Fruit fly (Drosophila melanogaster) whole organism, embryonic: ENCODE data around the gene Amacr.

Experiments
- Blimp-1 ChIP-seq: fragments of 200-800 bp; sonication (Bioruptor generic); optimal IDR thresholded peaks from 3 replicates; lab custom pipeline; 2018; ENCODE audit warnings: missing biosample characterization, missing genetic modification characterization, mild to moderate bottlenecking, moderate library complexity, missing genetic modification reagents
- Bteb2 ChIP-seq: fragments of 200-800 bp; sonication (Bioruptor generic); optimal IDR thresholded peaks from 2 replicates; lab custom pipeline; 2016; ENCODE audit warnings: missing biosample characterization, missing genetic modification characterization
- CG10321 ChIP-seq: fragments of 200-800 bp; sonication (Bioruptor generic); IDR thresholded peaks from 2 replicates; pipeline ENCODE4 v1.3.6; 2022; ENCODE audit warnings: missing biosample characterization, missing genetic modification characterization
- CG11093 ChIP-seq: fragments of 200-800 bp; sonication (Bioruptor generic); IDR thresholded peaks from 3 replicates; pipeline ENCODE4 v1.3.6; 2022; ENCODE audit warnings: missing biosample characterization, missing genetic modification characterization
- CG11696 ChIP-seq: fragments of 200-800 bp; sonication (Bioruptor generic); IDR thresholded peaks from 2 replicates; pipeline ENCODE4 v1.3.6; 2022; ENCODE audit warnings: missing biosample characterization, missing genetic modification characterization
- CG1233 ChIP-seq: fragments of 200-800 bp; sonication (Bioruptor generic); optimal IDR thresholded peaks from 4 replicates; lab custom pipeline; 2018; ENCODE audit warnings: missing biosample characterization, mild to moderate bottlenecking, missing genetic modification characterization
- CG13296 ChIP-seq: fragments of 200-800 bp; sonication (Bioruptor generic); optimal IDR thresholded peaks from 3 replicates; lab custom pipeline; 2018; ENCODE audit warnings: missing biosample characterization, mild to moderate bottlenecking, missing genetic modification characterization
- CG14050 ChIP-seq: fragments of 200-800 bp; sonication (Bioruptor generic); IDR thresholded peaks from 3 replicates; pipeline ENCODE4 v1.3.6; 2022; ENCODE audit warnings: missing biosample characterization, missing genetic modification characterization
- CG14965 ChIP-seq: fragments of 200-800 bp; sonication (Bioruptor generic); optimal IDR thresholded peaks from 2 replicates; lab custom pipeline; 2016; ENCODE audit warnings: missing biosample characterization, missing genetic modification characterization, borderline replicate concordance
- CG1647 ChIP-seq: fragments of 200-800 bp; sonication (Bioruptor generic); optimal IDR thresholded peaks from 3 replicates; lab custom pipeline; 2016; ENCODE audit warnings: missing biosample characterization, missing genetic modification characterization
- CG16813 ChIP-seq: fragments of 200-800 bp; sonication (Bioruptor generic); IDR thresholded peaks from 3 replicates; pipeline ENCODE4 v1.3.6; 2022; ENCODE audit warnings: missing biosample characterization, missing genetic modification characterization; ENCODE audit not compliant: partially characterized antibody
- CG17568 ChIP-seq: fragments of 200-800 bp; sonication (Bioruptor generic); optimal IDR thresholded peaks from 2 replicates; lab custom pipeline; 2018; ENCODE audit warnings: missing biosample characterization, mild to moderate bottlenecking, missing genetic modification characterization, moderate library complexity
- CG18599 ChIP-seq: fragments of 200-800 bp; sonication (Bioruptor generic); optimal IDR thresholded peaks from 3 replicates; lab custom pipeline; 2017; ENCODE audit warnings: missing biosample characterization, missing genetic modification characterization, mild to moderate bottlenecking, moderate library complexity, missing genetic modification reagents
- CG18764 ChIP-seq: fragments of 200-800 bp; sonication (Bioruptor generic); optimal IDR thresholded peaks from 3 replicates; lab custom pipeline; 2016; ENCODE audit warnings: missing biosample characterization, missing genetic modification characterization
- CG2889 ChIP-seq: fragments of 200-800 bp; sonication (Bioruptor generic); IDR thresholded peaks from 3 replicates; pipeline ENCODE4 v1.3.6; 2022; ENCODE audit warnings: missing biosample characterization, missing genetic modification characterization
- CG31388 ChIP-seq: fragments of 200-800 bp; sonication (Bioruptor generic); optimal IDR thresholded peaks from 2 replicates; lab custom pipeline; 2016; ENCODE audit warnings: missing biosample characterization, missing genetic modification characterization
- CG34422 ChIP-seq: fragments of 200-800 bp; sonication (Bioruptor generic); IDR thresholded peaks from 3 replicates; pipeline ENCODE4 v1.3.6; 2022; ENCODE audit warnings: missing biosample characterization, missing genetic modification characterization
- CG4360 ChIP-seq: fragments of 200-800 bp; sonication (Bioruptor generic); IDR thresholded peaks from 2 replicates; pipeline ENCODE4 v1.3.6; 2022; ENCODE audit warnings: missing biosample characterization, missing genetic modification characterization
- CG4424 ChIP-seq: fragments of 200-800 bp; sonication (Bioruptor generic); optimal IDR thresholded peaks from 3 replicates; lab custom pipeline; 2016; ENCODE audit warnings: missing biosample characterization, missing genetic modification characterization
- CG6683 ChIP-seq: fragments of 200-800 bp; sonication (Bioruptor generic); optimal IDR thresholded peaks from 2 replicates; lab custom pipeline; 2017; ENCODE audit warnings: missing biosample characterization, mild to moderate bottlenecking, missing genetic modification characterization, missing genetic modification reagents
- CG6791 ChIP-seq: fragments of 200-800 bp; sonication (Bioruptor generic); IDR thresholded peaks from 3 replicates; pipeline ENCODE4 v1.3.6; 2022; ENCODE audit warnings: missing biosample characterization, missing genetic modification characterization; ENCODE audit not compliant: partially characterized antibody
- CG7556 ChIP-seq: fragments of 200-800 bp; sonication (Bioruptor generic); optimal IDR thresholded peaks from 2 replicates; lab custom pipeline; 2017; ENCODE audit warnings: missing biosample characterization, mild to moderate bottlenecking, missing genetic modification characterization
- CG9215 ChIP-seq: fragments of 200-800 bp; sonication (Bioruptor generic); IDR thresholded peaks from 2 replicates; pipeline ENCODE4 v1.3.6; 2022; ENCODE audit warnings: missing biosample characterization, missing genetic modification characterization
- CTCF ChIP-seq: fragments of 200-800 bp; sonication (Bioruptor generic); optimal IDR thresholded peaks from 2 replicates; lab custom pipeline; 2017; ENCODE audit warnings: missing biosample characterization, mild to moderate bottlenecking, missing genetic modification characterization, moderate library complexity
- CoRest ChIP-seq: fragments of 200-800 bp; sonication (Bioruptor generic); optimal IDR thresholded peaks from 3 replicates; lab custom pipeline; 2018; ENCODE audit warnings: missing biosample characterization, mild to moderate bottlenecking, missing genetic modification characterization, moderate library complexity
- D ChIP-seq, 2 experiments: fragments of 200-800 bp in 1 of 2; fragments of >200 bp in 1 of 2; sonication (Bioruptor generic) in 1 of 2; optimal IDR thresholded peaks; 2 replicates in 1 of 2; 3 replicates in 1 of 2; lab custom pipeline; 2017; ENCODE audit warnings: mild to moderate bottlenecking in 1 of 2, missing biosample characterization in 1 of 2, missing genetic modification characterization in 1 of 2, missing genetic modification reagents in 1 of 2
- Dek ChIP-seq: fragments of 200-800 bp; sonication (Bioruptor generic); optimal IDR thresholded peaks from 3 replicates; lab custom pipeline; 2019; ENCODE audit warnings: missing biosample characterization, mild to moderate bottlenecking, missing genetic modification characterization, moderate library complexity
- Dip2 ChIP-seq: fragments of 200-800 bp; sonication (Bioruptor generic); IDR thresholded peaks from 2 replicates; pipeline ENCODE4 v1.3.6; 2022; ENCODE audit warnings: missing biosample characterization, missing genetic modification characterization
- Doc2 ChIP-seq: fragments of 200-800 bp; sonication (Bioruptor generic); IDR thresholded peaks from 2 replicates; pipeline ENCODE4 v1.3.6; 2022; ENCODE audit warnings: missing biosample characterization, missing genetic modification characterization
- Fer2 ChIP-seq: fragments of 200-800 bp; sonication (Bioruptor generic); optimal IDR thresholded peaks from 2 replicates; lab custom pipeline; 2018; ENCODE audit warnings: missing biosample characterization, mild to moderate bottlenecking, missing genetic modification characterization, moderate library complexity
- Hmr ChIP-seq: fragments of 200-800 bp; sonication (Bioruptor generic); optimal IDR thresholded peaks from 3 replicates; lab custom pipeline; 2017; ENCODE audit warnings: mild to moderate bottlenecking, missing biosample characterization, missing genetic modification reagents, missing genetic modification characterization
- Nf-YB ChIP-seq: fragments of 200-800 bp; sonication (Bioruptor generic); optimal IDR thresholded peaks from 3 replicates; lab custom pipeline; 2019; ENCODE audit warnings: missing biosample characterization, mild to moderate bottlenecking, missing genetic modification characterization, moderate library complexity
- Sin3A ChIP-seq: fragments of >200 bp; optimal IDR thresholded peaks from 2 replicates; lab custom pipeline; 2018
- TFAM ChIP-seq: fragments of 200-800 bp; sonication (Bioruptor generic); optimal IDR thresholded peaks from 2 replicates; lab custom pipeline; 2017; ENCODE audit warnings: missing biosample characterization, missing genetic modification characterization, inconsistent platforms
- ap ChIP-seq: fragments of 200-800 bp; sonication (Bioruptor generic); IDR thresholded peaks from 2 replicates; pipeline ENCODE4 v1.3.6; 2022; ENCODE audit warnings: missing biosample characterization, missing genetic modification characterization
- cwo ChIP-seq: fragments of 200-800 bp; sonication (Bioruptor generic); optimal IDR thresholded peaks from 3 replicates; lab custom pipeline; 2017; ENCODE audit warnings: missing biosample characterization, missing genetic modification characterization, mild to moderate bottlenecking, moderate library complexity, missing genetic modification reagents
- danr ChIP-seq: fragments of 200-800 bp; sonication (Bioruptor generic); IDR thresholded peaks from 2 replicates; pipeline ENCODE4 v1.3.6; 2022; ENCODE audit warnings: missing biosample characterization, missing genetic modification characterization
- dati ChIP-seq: fragments of 200-800 bp; sonication (Bioruptor generic); IDR thresholded peaks from 2 replicates; pipeline ENCODE4 v1.3.6; 2022; ENCODE audit warnings: missing biosample characterization, missing genetic modification characterization
- fd96Cb ChIP-seq: fragments of 200-800 bp; sonication (Bioruptor generic); optimal IDR thresholded peaks from 2 replicates; lab custom pipeline; 2018; ENCODE audit warnings: missing biosample characterization, mild to moderate bottlenecking, missing genetic modification characterization, moderate library complexity
- gce ChIP-seq: fragments of 200-800 bp; sonication (Bioruptor generic); IDR thresholded peaks from 3 replicates; pipeline ENCODE4 v1.3.6; 2022; ENCODE audit warnings: missing biosample characterization, missing genetic modification characterization
- gfzf ChIP-seq: fragments of 200-800 bp; sonication (Bioruptor generic); optimal IDR thresholded peaks from 2 replicates; lab custom pipeline; 2016; ENCODE audit warnings: missing biosample characterization, mild to moderate bottlenecking, missing genetic modification characterization, moderate library complexity
- mam ChIP-seq: fragments of 200-800 bp; sonication (Bioruptor generic); optimal IDR thresholded peaks from 3 replicates; lab custom pipeline; 2016; ENCODE audit warnings: missing biosample characterization, missing genetic modification characterization
- nerfin-1 ChIP-seq: fragments of 200-800 bp; sonication (Bioruptor generic); optimal IDR thresholded peaks from 3 replicates; lab custom pipeline; 2019; ENCODE audit warnings: missing biosample characterization, mild to moderate bottlenecking, missing genetic modification characterization, moderate library complexity
- pho ChIP-seq: fragments of 200-800 bp; sonication (Bioruptor generic); optimal IDR thresholded peaks from 2 replicates; lab custom pipeline; 2016; ENCODE audit warnings: missing biosample characterization, missing genetic modification characterization
- ro ChIP-seq: fragments of 200-800 bp; sonication (Bioruptor generic); IDR thresholded peaks from 2 replicates; pipeline ENCODE4 v1.3.6; 2022; ENCODE audit warnings: missing biosample characterization, missing genetic modification characterization
- seq ChIP-seq: fragments of 200-800 bp; sonication (Bioruptor generic); IDR thresholded peaks from 2 replicates; pipeline ENCODE4 v1.3.6; 2022; ENCODE audit warnings: missing biosample characterization, missing genetic modification characterization
- sna ChIP-seq: fragments of 200-800 bp; sonication (Bioruptor generic); IDR thresholded peaks from 2 replicates; pipeline ENCODE4 v1.3.6; 2022; ENCODE audit warnings: missing biosample characterization, missing genetic modification characterization; ENCODE audit not compliant: partially characterized antibody
- stc ChIP-seq: fragments of 200-800 bp; sonication (Bioruptor generic); IDR thresholded peaks from 2 replicates; pipeline ENCODE4 v1.3.6; 2022; ENCODE audit warnings: missing biosample characterization, missing genetic modification characterization
- yki ChIP-seq: fragments of >200 bp; optimal IDR thresholded peaks from 3 replicates; lab custom pipeline; 2018
- z ChIP-seq: fragments of 200-800 bp; sonication (Bioruptor generic); IDR thresholded peaks from 3 replicates; pipeline ENCODE4 v1.3.6; 2022; ENCODE audit warnings: missing biosample characterization, missing genetic modification characterization

The Amacr gene

DNA sequence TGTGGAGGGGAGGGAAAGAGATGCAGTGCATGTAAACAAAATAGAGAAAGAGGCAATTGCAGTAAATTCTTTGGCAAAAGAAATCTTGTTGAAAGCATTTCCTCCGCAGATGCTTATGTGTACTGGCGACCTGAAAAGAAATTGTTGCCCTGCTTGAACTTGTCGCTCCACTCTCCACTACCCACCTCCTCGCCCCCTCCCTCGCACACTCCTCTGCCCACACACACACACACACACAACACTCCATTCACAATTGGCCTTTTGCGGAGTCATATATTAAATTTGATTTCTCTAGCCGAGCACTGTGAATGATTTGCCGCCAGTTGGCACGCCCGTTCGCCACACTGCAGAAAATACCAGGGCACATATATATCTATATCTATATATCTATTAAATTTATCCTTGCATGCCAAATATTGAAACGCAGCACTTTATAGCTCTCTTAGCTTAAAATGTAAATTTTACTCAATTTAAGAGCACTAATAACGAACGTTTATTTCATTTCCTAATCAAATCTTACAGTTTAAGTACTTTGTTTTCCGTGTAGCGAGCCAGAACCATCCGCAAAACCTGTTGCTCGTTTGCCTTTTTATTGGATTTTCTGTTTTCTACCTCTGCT, 6.8 kb upstream of the Amacr start (continued):
- TF ChIP-seq CG18764 (GFP tag; lab: Kevin White, UChicago) (peak; percentile 34), CTCF (no peak), Blimp-1 (GFP tag; lab: Kevin White, UChicago) (peak; percentile 62), mam (GFP tag; lab: Kevin White, UChicago) (peak; percentile 70), CG11093 (GFP tag; lab: Robert Waterston, UW) (no peak), pho (GFP tag; lab: Kevin White, UChicago) (peak; percentile 40), Hmr (GFP tag; lab: Kevin White, UChicago) (peak; percentile 73), CG11696 (no peak), seq (GFP tag; lab: Robert Waterston, UW) (0 out of 2 replicates have a peak, but pooled peaks have one; percentile 55), Fer2 (tag; lab: Kevin White, UChicago) (peak; percentile 36), cwo (peak; percentile 74), CG9215 (GFP tag; lab: Robert Waterston, UW) (peak; percentile 73), Doc2 (GFP tag; lab: Robert Waterston, UW) (no peak), gce (GFP tag; lab: Robert Waterston, UW) (no peak), Dek (tag; lab: Kevin White, UChicago) (peak; percentile 53), dati (no peak), CG14050 (GFP tag; lab: Robert Waterston, UW) (no peak; the same call in 2 of the 3 replicates), ap (GFP tag; lab: Robert Waterston, UW) (peak; percentile 9; the same call in 1 of the 2 replicates), CG4424 (GFP tag; lab: Kevin White, UChicago) (peak; percentile 67), CG6791 (no peak), CG10321 (GFP tag; lab: Robert Waterston, UW) (no peak), CG31388 (GFP tag; lab: Kevin White, UChicago) (no peak), sna (GFP tag; lab: Robert Waterston, UW) (no peak), CG2889 (GFP tag; lab: Robert Waterston, UW) (peak; percentile 42; the same call in 1 of the 3 replicates), CG18599 (GFP tag; lab: Kevin White, UChicago) (peak; percentile 89), CG7556 (GFP tag; lab: Kevin White, UChicago) (peak; percentile 45), fd96Cb (tag; lab: Kevin White, UChicago) (peak; percentile 63), CG1647 (GFP tag; lab: Kevin White, UChicago) (peak; percentile 14), CG1233 (GFP tag; lab: Kevin White, UChicago) (peak; percentile 68), CG17568 (no peak), ro (0 out of 2 replicates have a peak, but pooled peaks have one; percentile 18), TFAM (GFP tag; lab: Kevin White, UChicago) (no peak), CG6683 (GFP tag; lab: Kevin White, UChicago) (peak; percentile 37), CG13296 (peak; percentile 78), nerfin-1 (no peak), Sin3A (lab: Kevin White, UChicago) (no peak), CG34422 (GFP tag; lab: Robert Waterston, UW) (peak; percentile 64; the same call in 2 of the 3 replicates), stc (GFP tag; lab: Robert Waterston, UW) (no peak; the same call in 1 of the 2 replicates), gfzf (GFP tag; lab: Kevin White, UChicago) (no peak), Nf-YB (GFP tag; lab: Kevin White, UChicago) (peak; percentile 5), z (GFP tag; lab: Robert Waterston, UW) (no peak), Dip2 (GFP tag; lab: Robert Waterston, UW) (no peak), CG16813 (GFP tag; lab: Robert Waterston, UW) (no peak), danr (GFP tag; lab: Robert Waterston, UW) (peak; percentile 47; the same call in 1 of the 2 replicates), CG4360 (no peak), CoRest (tag; lab: Kevin White, UChicago) (peak; percentile 60), yki (lab: Kevin White, UChicago) (no peak), CG14965 (GFP tag; lab: Kevin White, UChicago) (no peak), D (optimal IDR thresholded peaks at IDR 0.05; lab: Kevin White, UChicago) (no peak), D (GFP tag; optimal IDR thresholded peaks at IDR 0.05; lab: Kevin White, UChicago) (peak; percentile 36), Bteb2 (GFP tag; lab: Kevin White, UChicago) (peak; percentile 60)
